Fruit fly (Drosophila melanogaster) whole organism, embryonic: Measurements from ENCODE around the gene IntS2.

Source experiments
- Atf6 ChIP-seq: fragments of 200-800 bp; sonication (Bioruptor generic); IDR thresholded peaks from 2 replicates; pipeline ENCODE4 v1.3.6; 2022; ENCODE audit warnings: missing biosample characterization, missing genetic modification characterization
- Awh ChIP-seq: fragments of 200-800 bp; sonication (Bioruptor generic); IDR thresholded peaks from 2 replicates; pipeline ENCODE4, ENCODE4 v1.3.6; 2022; ENCODE audit warnings: missing biosample characterization, missing genetic modification characterization
- Bdp1 ChIP-seq: fragments of 200-800 bp; sonication (Bioruptor generic); optimal IDR thresholded peaks from 3 replicates; lab custom pipeline; 2016; ENCODE audit warnings: missing biosample characterization, missing genetic modification characterization
- C15 ChIP-seq: fragments of 200-800 bp; sonication (Bioruptor generic); IDR thresholded peaks from 3 replicates; pipeline ENCODE4 v1.3.6; 2022; ENCODE audit warnings: missing biosample characterization, missing genetic modification characterization
- CG10267 ChIP-seq: fragments of 200-800 bp; sonication (Bioruptor generic); optimal IDR thresholded peaks from 2 replicates; lab custom pipeline; 2018; ENCODE audit warnings: missing biosample characterization, mild to moderate bottlenecking, missing genetic modification characterization, moderate library complexity
- CG10321 ChIP-seq: fragments of 200-800 bp; sonication (Bioruptor generic); IDR thresholded peaks from 2 replicates; pipeline ENCODE4 v1.3.6; 2022; ENCODE audit warnings: missing biosample characterization, missing genetic modification characterization
- CG10543 ChIP-seq: fragments of 200-800 bp; sonication (Bioruptor generic); optimal IDR thresholded peaks from 3 replicates; lab custom pipeline; 2017; ENCODE audit warnings: missing biosample characterization, mild to moderate bottlenecking, missing genetic modification characterization, moderate library complexity
- CG12769 ChIP-seq: fragments of 200-800 bp; sonication (Bioruptor generic); optimal IDR thresholded peaks from 2 replicates; lab custom pipeline; 2019; ENCODE audit warnings: missing biosample characterization, mild to moderate bottlenecking, missing genetic modification characterization, moderate library complexity
- CG14050 ChIP-seq: fragments of 200-800 bp; sonication (Bioruptor generic); IDR thresholded peaks from 3 replicates; pipeline ENCODE4 v1.3.6; 2022; ENCODE audit warnings: missing biosample characterization, missing genetic modification characterization
- CG16779 ChIP-seq: fragments of 200-800 bp; sonication (Bioruptor generic); IDR thresholded peaks from 2 replicates; pipeline ENCODE4 v1.3.6; 2022; ENCODE audit warnings: missing biosample characterization, missing genetic modification characterization
- CG18619 ChIP-seq: fragments of 200-800 bp; sonication (Bioruptor generic); optimal IDR thresholded peaks from 3 replicates; lab custom pipeline; 2017; ENCODE audit warnings: missing biosample characterization, mild to moderate bottlenecking, missing genetic modification characterization
- CG2120 ChIP-seq: fragments of 200-800 bp; sonication (Bioruptor generic); optimal IDR thresholded peaks from 3 replicates; lab custom pipeline; 2016; ENCODE audit warnings: missing biosample characterization, missing genetic modification characterization
- CG4424 ChIP-seq: fragments of 200-800 bp; sonication (Bioruptor generic); optimal IDR thresholded peaks from 3 replicates; lab custom pipeline; 2016; ENCODE audit warnings: missing biosample characterization, missing genetic modification characterization
- CG6175 ChIP-seq: fragments of 200-800 bp; sonication (Bioruptor generic); IDR thresholded peaks from 3 replicates; pipeline ENCODE4 v1.3.6; 2022; ENCODE audit warnings: missing biosample characterization, missing genetic modification characterization
- CG6689 ChIP-seq: fragments of 200-800 bp; sonication (Bioruptor generic); IDR thresholded peaks from 2 replicates; pipeline ENCODE4 v1.3.6; 2022; ENCODE audit warnings: missing biosample characterization, missing genetic modification characterization
- CG8388 ChIP-seq: fragments of 200-800 bp; sonication (Bioruptor generic); optimal IDR thresholded peaks from 2 replicates; lab custom pipeline; 2019; ENCODE audit warnings: missing biosample characterization, mild to moderate bottlenecking, missing genetic modification characterization, moderate library complexity
- CG9215 ChIP-seq: fragments of 200-800 bp; sonication (Bioruptor generic); IDR thresholded peaks from 2 replicates; pipeline ENCODE4 v1.3.6; 2022; ENCODE audit warnings: missing biosample characterization, missing genetic modification characterization
- CG9817 ChIP-seq: fragments of 200-800 bp; sonication (Bioruptor generic); optimal IDR thresholded peaks from 2 replicates; lab custom pipeline; 2018; ENCODE audit warnings: missing biosample characterization, mild to moderate bottlenecking, missing genetic modification characterization, moderate library complexity
- CkIIα-i1 ChIP-seq: fragments of 200-800 bp; sonication (Bioruptor generic); IDR thresholded peaks from 2 replicates; pipeline ENCODE4 v1.3.6; 2022; ENCODE audit warnings: missing biosample characterization, missing genetic modification characterization
- Dip3 ChIP-seq: fragments of 200-800 bp; sonication (Bioruptor generic); optimal IDR thresholded peaks from 3 replicates; lab custom pipeline; 2016; ENCODE audit warnings: missing biosample characterization, missing genetic modification characterization
- Ets65A ChIP-seq: fragments of 200-800 bp; sonication (Bioruptor generic); peaks from one replicate; lab custom pipeline; 2016; ENCODE audit warnings: missing biosample characterization, missing genetic modification characterization
- Hey ChIP-seq: fragments of 200-800 bp; sonication (Bioruptor generic); optimal IDR thresholded peaks from 3 replicates; lab custom pipeline; 2018; ENCODE audit warnings: missing biosample characterization, mild to moderate bottlenecking, missing genetic modification characterization
- HmgZ ChIP-seq: fragments of 200-800 bp; sonication (Bioruptor generic); optimal IDR thresholded peaks from 2 replicates; lab custom pipeline; 2018; ENCODE audit warnings: missing biosample characterization, mild to moderate bottlenecking, missing genetic modification characterization
- Hr78 ChIP-seq, 2 experiments: fragments of 200-800 bp in 1 of 2; fragments of >200 bp in 1 of 2; sonication (Bioruptor generic) in 1 of 2; optimal IDR thresholded peaks; 2 replicates each; lab custom pipeline; 2017 to 2019; ENCODE audit warnings: missing biosample characterization in 2 of 2, missing genetic modification characterization in 2 of 2, mild to moderate bottlenecking in 1 of 2, moderate library complexity in 1 of 2
- Lhr ChIP-seq: fragments of 200-800 bp; sonication (Bioruptor generic); optimal IDR thresholded peaks from 3 replicates; lab custom pipeline; 2017; ENCODE audit warnings: mild to moderate bottlenecking, missing biosample characterization, missing genetic modification reagents, missing genetic modification characterization
- MBD-R2 ChIP-seq: fragments of 200-800 bp; sonication (Bioruptor generic); IDR thresholded peaks from 2 replicates; pipeline ENCODE4 v1.3.6; 2022; ENCODE audit warnings: missing biosample characterization, missing genetic modification characterization
- Mes4 ChIP-seq: fragments of 200-800 bp; sonication (Bioruptor generic); optimal IDR thresholded peaks from 2 replicates; lab custom pipeline; 2016; ENCODE audit warnings: missing biosample characterization, missing genetic modification characterization
- Nf-YB ChIP-seq: fragments of 200-800 bp; sonication (Bioruptor generic); optimal IDR thresholded peaks from 3 replicates; lab custom pipeline; 2019; ENCODE audit warnings: missing biosample characterization, mild to moderate bottlenecking, missing genetic modification characterization, moderate library complexity
- Sry-β ChIP-seq: fragments of 200-800 bp; sonication (Bioruptor generic); optimal IDR thresholded peaks from 2 replicates; lab custom pipeline; 2018; ENCODE audit warnings: missing biosample characterization, mild to moderate bottlenecking, missing genetic modification characterization, moderate library complexity
- Taf1 ChIP-seq: fragments of 200-800 bp; sonication (Bioruptor generic); IDR thresholded peaks from 2 replicates; pipeline ENCODE4 v1.3.6; 2022; ENCODE audit warnings: missing biosample characterization, missing genetic modification characterization
- ac ChIP-seq: fragments of 200-800 bp; sonication (Bioruptor generic); optimal IDR thresholded peaks from 3 replicates; lab custom pipeline; 2017; ENCODE audit warnings: missing biosample characterization, mild to moderate bottlenecking, missing genetic modification characterization
- ap ChIP-seq: fragments of 200-800 bp; sonication (Bioruptor generic); IDR thresholded peaks from 2 replicates; pipeline ENCODE4 v1.3.6; 2022; ENCODE audit warnings: missing biosample characterization, missing genetic modification characterization
- ase ChIP-seq: fragments of 200-800 bp; sonication (Bioruptor generic); IDR thresholded peaks from 3 replicates; pipeline ENCODE4 v1.3.6; 2022; ENCODE audit warnings: missing biosample characterization, missing genetic modification characterization
- chm ChIP-seq: fragments of 200-800 bp; sonication (Bioruptor generic); IDR thresholded peaks from 2 replicates; pipeline ENCODE4 v1.3.6; 2022; ENCODE audit warnings: missing biosample characterization, missing genetic modification characterization
- dimm ChIP-seq: fragments of 200-800 bp; sonication (Bioruptor generic); IDR thresholded peaks from 2 replicates; pipeline ENCODE4 v1.3.6; 2022; ENCODE audit warnings: missing biosample characterization, missing genetic modification characterization
- dmrt11E ChIP-seq: fragments of 200-800 bp; sonication (Bioruptor generic); optimal IDR thresholded peaks from 3 replicates; lab custom pipeline; 2018; ENCODE audit warnings: missing biosample characterization, mild to moderate bottlenecking, missing genetic modification characterization, moderate library complexity
- exex ChIP-seq: fragments of 200-800 bp; sonication (Bioruptor generic); optimal IDR thresholded peaks from 4 replicates; lab custom pipeline; 2018; ENCODE audit warnings: missing biosample characterization, mild to moderate bottlenecking, missing genetic modification characterization, moderate library complexity
- gcm ChIP-seq: fragments of 200-800 bp; sonication (Bioruptor generic); optimal IDR thresholded peaks from 2 replicates; lab custom pipeline; 2019; ENCODE audit warnings: missing biosample characterization, mild to moderate bottlenecking, missing genetic modification characterization, moderate library complexity
- gcm2 ChIP-seq: fragments of 200-800 bp; sonication (Bioruptor generic); optimal IDR thresholded peaks from 2 replicates; lab custom pipeline; 2016; ENCODE audit warnings: missing biosample characterization, missing genetic modification characterization
- her ChIP-seq: fragments of 200-800 bp; sonication (Bioruptor generic); optimal IDR thresholded peaks from 2 replicates; lab custom pipeline; 2016; ENCODE audit warnings: missing biosample characterization, missing genetic modification characterization
- inv ChIP-seq: fragments of 200-800 bp; sonication (Bioruptor generic); IDR thresholded peaks from 2 replicates; pipeline ENCODE4 v1.3.6; 2022; ENCODE audit warnings: missing biosample characterization, missing genetic modification characterization; ENCODE audit not compliant: partially characterized antibody
- jumu ChIP-seq: fragments of 200-800 bp; sonication (Bioruptor generic); optimal IDR thresholded peaks from 3 replicates; lab custom pipeline; 2016; ENCODE audit warnings: missing biosample characterization, missing genetic modification characterization
- maf-S ChIP-seq: fragments of 200-800 bp; sonication (Bioruptor generic); optimal IDR thresholded peaks from 2 replicates; lab custom pipeline; 2016; ENCODE audit warnings: missing biosample characterization, missing genetic modification characterization
- mam ChIP-seq: fragments of 200-800 bp; sonication (Bioruptor generic); optimal IDR thresholded peaks from 3 replicates; lab custom pipeline; 2016; ENCODE audit warnings: missing biosample characterization, missing genetic modification characterization
- mld ChIP-seq: fragments of 200-800 bp; sonication (Bioruptor generic); IDR thresholded peaks from 3 replicates; pipeline ENCODE4 v1.3.6; 2022; ENCODE audit warnings: missing biosample characterization, missing genetic modification characterization; ENCODE audit not compliant: partially characterized antibody
- org-1 ChIP-seq: fragments of 200-800 bp; sonication (Bioruptor generic); optimal IDR thresholded peaks from 2 replicates; lab custom pipeline; 2017; ENCODE audit warnings: missing biosample characterization, missing genetic modification characterization
- sc ChIP-seq, 3 experiments: fragments of >200 bp in 2 of 3; fragments of 200-800 bp in 1 of 3; sonication (Bioruptor generic) in 1 of 3; optimal IDR thresholded peaks; 2 replicates in 2 of 3; 3 replicates in 1 of 3; lab custom pipeline; 2017; ENCODE audit warnings: mild to moderate bottlenecking in 1 of 3, missing biosample characterization in 1 of 3, missing genetic modification characterization in 1 of 3, missing genetic modification reagents in 1 of 3
- schlank ChIP-seq: fragments of 200-800 bp; sonication (Bioruptor generic); optimal IDR thresholded peaks from 2 replicates; lab custom pipeline; 2018; ENCODE audit warnings: missing biosample characterization, mild to moderate bottlenecking, missing genetic modification characterization
- scrt ChIP-seq: fragments of 200-800 bp; sonication (Bioruptor generic); optimal IDR thresholded peaks from 2 replicates; lab custom pipeline; 2018; ENCODE audit warnings: missing biosample characterization, mild to moderate bottlenecking, missing genetic modification characterization, moderate library complexity
- tgo ChIP-seq: fragments of 200-800 bp; sonication (Bioruptor generic); IDR thresholded peaks from 3 replicates; pipeline ENCODE4 v1.3.6; 2022; ENCODE audit warnings: missing biosample characterization, missing genetic modification characterization
- vnd ChIP-seq: fragments of 200-800 bp; sonication (Bioruptor generic); IDR thresholded peaks from 3 replicates; pipeline ENCODE4 v1.3.6; 2022; ENCODE audit warnings: missing biosample characterization, missing genetic modification characterization; ENCODE audit not compliant: partially characterized antibody
- zf30C ChIP-seq: fragments of 200-800 bp; sonication (Bioruptor generic); optimal IDR thresholded peaks from 3 replicates; lab custom pipeline; 2018; ENCODE audit warnings: missing biosample characterization, mild to moderate bottlenecking, missing genetic modification characterization

Gene IntS2

dm6 chrX:17636001-17636400 lies 20.6 kb downstream of the IntS2 start, which contains the start of the genes CG8289 and CG5800 (continued):
- TF ChIP-seq gcm2 (GFP tag; lab: Kevin White, UChicago) (no peak), CG14050 (no peak), Dip3 (no peak), mam (GFP tag; lab: Kevin White, UChicago) (no peak), Sry-β (no peak), CG10543 (GFP tag; lab: Kevin White, UChicago) (peak; percentile 5), CG9215 (GFP tag; lab: Robert Waterston, UW) (no peak), her (GFP tag; lab: Kevin White, UChicago) (no peak), Mes4 (GFP tag; lab: Kevin White, UChicago) (no peak), vnd (GFP tag; lab: Robert Waterston, UW) (peak; percentile 54), Ets65A (GFP tag; lab: Kevin White, UChicago) (no peak), Awh (no peak), Lhr (no peak), inv (GFP tag; lab: Robert Waterston, UW) (peak; percentile 49), exex (no peak), Atf6 (GFP tag; lab: Robert Waterston, UW) (no peak), ap (GFP tag; lab: Robert Waterston, UW) (no peak), chm (GFP tag; lab: Robert Waterston, UW) (no peak), schlank (tag; lab: Kevin White, UChicago) (no peak), mld (GFP tag; lab: Robert Waterston, UW) (peak; percentile 23; the same call in 1 of the 3 replicates), C15 (GFP tag; lab: Robert Waterston, UW) (no peak), CG18619 (GFP tag; lab: Kevin White, UChicago) (no peak), org-1 (GFP tag; lab: Kevin White, UChicago) (no peak), CG16779 (no peak), CG2120 (GFP tag; lab: Kevin White, UChicago) (peak; percentile 10), ase (GFP tag; lab: Robert Waterston, UW) (no peak), CG6689 (GFP tag; lab: Robert Waterston, UW) (no peak), dimm (GFP tag; lab: Robert Waterston, UW) (no peak), jumu (GFP tag; lab: Kevin White, UChicago) (no peak), CG12769 (no peak), tgo (GFP tag; lab: Robert Waterston, UW) (no peak), sc (optimal IDR thresholded peaks at IDR 0.05; lab: Kevin White, UChicago) (no peak), sc (GFP tag; optimal IDR thresholded peaks at IDR 0.05; lab: Kevin White, UChicago) (no peak), CG10321 (GFP tag; lab: Robert Waterston, UW) (no peak), Hey (tag; lab: Kevin White, UChicago) (no peak), ac (GFP tag; lab: Kevin White, UChicago) (no peak), Hr78 (GFP tag; optimal IDR thresholded peaks at IDR 0.05; lab: Kevin White, UChicago) (no peak), maf-S (GFP tag; lab: Kevin White, UChicago) (no peak), CG4424 (GFP tag; lab: Kevin White, UChicago) (peak; percentile 2), scrt (GFP tag; lab: Kevin White, UChicago) (peak; percentile 64), CG6175 (no peak), Nf-YB (no peak), Bdp1 (GFP tag; lab: Kevin White, UChicago) (no peak), dmrt11E (tag; lab: Kevin White, UChicago) (no peak), MBD-R2 (GFP tag; lab: Robert Waterston, UW) (peak; percentile 64), CG8388 (GFP tag; lab: Kevin White, UChicago) (no peak), Taf1 (GFP tag; lab: Robert Waterston, UW) (no peak), CG10267 (tag; lab: Kevin White, UChicago) (peak; percentile 71), gcm (GFP tag; lab: Kevin White, UChicago) (no peak), zf30C (peak; percentile 59), CkIIα-i1 (no peak), CG9817 (tag; lab: Kevin White, UChicago) (no peak), HmgZ (tag; lab: Kevin White, UChicago) (peak; percentile 25)
